Fruit fly (Drosophila melanogaster) whole organism: ENCODE measurements around the gene Idgf3.

Experiments used
- CG8478 ChIP-seq: fragments of >200 bp; optimal IDR thresholded peaks from 2 replicates; lab custom pipeline; 2018; ENCODE audit warnings: inconsistent platforms
- Dll ChIP-seq: fragments of >200 bp; optimal IDR thresholded peaks from 2 replicates; lab custom pipeline; 2017
- EcR ChIP-seq, 2 experiments: fragments of >200 bp; optimal IDR thresholded peaks; 2 replicates each; lab custom pipeline; 2017; ENCODE audit warnings: missing biosample characterization in 2 of 2, missing genetic modification characterization in 2 of 2, missing genetic modification reagents in 2 of 2
- pan ChIP-seq: fragments of >200 bp; optimal IDR thresholded peaks from 2 replicates; lab custom pipeline; 2017
- psq ChIP-seq: fragments of >200 bp; optimal IDR thresholded peaks from 2 replicates; lab custom pipeline; 2017
- usp ChIP-seq: fragments of >200 bp; optimal IDR thresholded peaks from 2 replicates; lab custom pipeline; 2017; ENCODE audit warnings: missing biosample characterization, missing genetic modification characterization, mixed read lengths

The Idgf3 gene

dm6 chr2L:16447875-16448412 lies 2.8 kb upstream of the Idgf3 start:
- no peak for TF ChIP-seq Dll (lab: Kevin White, UChicago)
- no peak for TF ChIP-seq CG8478 (lab: Kevin White, UChicago)
- peak in 1 of 2 experiments; percentile 84 for TF ChIP-seq EcR (GFP tag; optimal IDR thresholded peaks at IDR 0.05; lab: Kevin White, UChicago)

- TF ChIP-seq CG8478 (lab: Kevin White, UChicago) (no peak), Dll (lab: Kevin White, UChicago) (no peak), EcR (GFP tag; optimal IDR thresholded peaks at IDR 0.05; lab: Kevin White, UChicago) (no peak)
Observed at dm6 chr2L:16448451-16449206, 2.1 kb upstream of the Idgf3 start, which contains the start of gene CG5888. TSS of gene CG5888 (minus strand) at chr2L:16448469.

- TF ChIP-seq Dll (lab: Kevin White, UChicago) = no peak
- no peak for TF ChIP-seq EcR (GFP tag; optimal IDR thresholded peaks at IDR 0.05; lab: Kevin White, UChicago)
- no peak for TF ChIP-seq psq (lab: Kevin White, UChicago)
- TF ChIP-seq usp = no peak
- no peak for TF ChIP-seq CG8478 (lab: Kevin White, UChicago)
- TF ChIP-seq pan (lab: Kevin White, UChicago) = no peak
Observed at dm6 chr2L:16451858-16452257, 1.2 kb downstream of the Idgf3 start.

- TF ChIP-seq psq (lab: Kevin White, UChicago) = no peak
- no peak for TF ChIP-seq EcR (GFP tag; optimal IDR thresholded peaks at IDR 0.05; lab: Kevin White, UChicago)
- no peak for TF ChIP-seq pan (lab: Kevin White, UChicago)
- TF ChIP-seq usp = no peak
- TF ChIP-seq CG8478 (lab: Kevin White, UChicago) = no peak
- TF ChIP-seq Dll (lab: Kevin White, UChicago) = no peak
Observed at dm6 chr2L:16458385-16458784, 7.7 kb downstream of the Idgf3 start.

- TF ChIP-seq CG8478 (lab: Kevin White, UChicago) (no peak), psq (lab: Kevin White, UChicago) (no peak), usp (no peak), Dll (lab: Kevin White, UChicago) (no peak), pan (lab: Kevin White, UChicago) (no peak), EcR (GFP tag; optimal IDR thresholded peaks at IDR 0.05; lab: Kevin White, UChicago) (no peak)
Observed at dm6 chr2L:16463657-16464056, 12.9 kb downstream of the Idgf3 start.

dm6 chr2L:16469749-16470148 lies 19.0 kb downstream of the Idgf3 start:
- TF ChIP-seq Dll (lab: Kevin White, UChicago) (no peak), usp (no peak), CG8478 (lab: Kevin White, UChicago) (no peak), psq (lab: Kevin White, UChicago) (no peak), pan (lab: Kevin White, UChicago) (no peak), EcR (GFP tag; optimal IDR thresholded peaks at IDR 0.05; lab: Kevin White, UChicago) (no peak)

dm6 chr2L:16472184-16472583 lies 21.5 kb downstream of the Idgf3 start:
- TF ChIP-seq pan (lab: Kevin White, UChicago) = no peak
- TF ChIP-seq Dll (lab: Kevin White, UChicago) = no peak
- TF ChIP-seq CG8478 (lab: Kevin White, UChicago) = no peak
- TF ChIP-seq EcR (GFP tag; optimal IDR thresholded peaks at IDR 0.05; lab: Kevin White, UChicago) = no peak
- no peak for TF ChIP-seq psq (lab: Kevin White, UChicago)
- no peak for TF ChIP-seq usp

dm6 chr2L:16476517-16476916 lies 25.8 kb downstream of the Idgf3 start:
- TF ChIP-seq Dll (lab: Kevin White, UChicago) (no peak), CG8478 (lab: Kevin White, UChicago) (no peak), EcR (GFP tag; optimal IDR thresholded peaks at IDR 0.05; lab: Kevin White, UChicago) (no peak), pan (lab: Kevin White, UChicago) (no peak), psq (lab: Kevin White, UChicago) (no peak), usp (no peak)

- TF ChIP-seq Dll (lab: Kevin White, UChicago) (no peak), CG8478 (lab: Kevin White, UChicago) (peak; percentile 30)
Observed at dm6 chr2L:16485643-16486000, 34.9 kb downstream of the Idgf3 start, which contains the start of gene dac. TSS of gene dac (minus strand) at chr2L:16485998.

dm6 chr2L:16486001-16486793 lies 35.5 kb downstream of the Idgf3 start:
- TF ChIP-seq CG8478 (lab: Kevin White, UChicago) = peak; percentile 69
- TF ChIP-seq psq (lab: Kevin White, UChicago) = no peak

dm6 chr2L:16487571-16488276 lies 37.0 kb downstream of the Idgf3 start, which contains the start of gene Nepl8:
TSS of gene Nepl8 (plus strand) at chr2L:16488148.
- TF ChIP-seq CG8478 (lab: Kevin White, UChicago) (no peak), usp (no peak), pan (lab: Kevin White, UChicago) (no peak), psq (lab: Kevin White, UChicago) (no peak)
